Worm (Caenorhabditis elegans) whole organism, mixed stage, embryonic: Measurements from ENCODE around the gene F21H7.3.

ENCODE experiments used
- M03D4.4 ChIP-seq: sonication (generic microtip); optimal IDR thresholded peaks from 2 replicates; lab custom pipeline; 2017; ENCODE audit warnings: mild to moderate bottlenecking, missing genetic modification characterization, missing compliant biosample characterization
- bed-3 ChIP-seq: fragments of 200-800 bp; sonication (Bioruptor generic); optimal IDR thresholded peaks from 3 replicates; lab custom pipeline; 2018; ENCODE audit warnings: mild to moderate bottlenecking, missing genetic modification characterization, moderate library complexity, missing compliant biosample characterization
- blmp-1 ChIP-seq: fragments of 150-350 bp; optimal IDR thresholded peaks from 2 replicates; lab custom pipeline; 2014; ENCODE audit warnings: missing biosample characterization, missing genetic modification characterization
- ceh-39 ChIP-seq: fragments of 150-350 bp; optimal IDR thresholded peaks from 2 replicates; lab custom pipeline; 2014; ENCODE audit warnings: missing biosample characterization, missing genetic modification characterization
- ceh-43 ChIP-seq: fragments of 200-800 bp; sonication (Bioruptor generic); optimal IDR thresholded peaks from 2 replicates; lab custom pipeline; 2018; ENCODE audit warnings: mild to moderate bottlenecking, missing genetic modification characterization, moderate library complexity, missing compliant biosample characterization
- ceh-83 ChIP-seq: fragments of 200-800 bp; sonication (Bioruptor generic); optimal IDR thresholded peaks from 2 replicates; lab custom pipeline; 2018; ENCODE audit warnings: mild to moderate bottlenecking, missing genetic modification characterization, missing compliant biosample characterization
- ces-1 ChIP-seq: fragments of 150-350 bp; optimal IDR thresholded peaks from 2 replicates; lab custom pipeline; 2014; ENCODE audit warnings: missing biosample characterization, missing genetic modification reagents, missing genetic modification characterization
- cnd-1 ChIP-seq: fragments of 200-800 bp; sonication (Bioruptor generic); optimal IDR thresholded peaks from 2 replicates; lab custom pipeline; 2018; ENCODE audit warnings: mild to moderate bottlenecking, missing genetic modification characterization, missing compliant biosample characterization
- elt-3 ChIP-seq: fragments of 150-350 bp; optimal IDR thresholded peaks from 2 replicates; lab custom pipeline; 2014; ENCODE audit warnings: missing biosample characterization, missing genetic modification characterization
- flh-1 ChIP-seq: fragments of 200-800 bp; sonication (Bioruptor generic); optimal IDR thresholded peaks from 2 replicates; lab custom pipeline; 2018; ENCODE audit warnings: mild to moderate bottlenecking, missing genetic modification characterization, moderate library complexity, missing compliant biosample characterization
- ham-2 ChIP-seq: fragments of 200-800 bp; sonication (Bioruptor generic); optimal IDR thresholded peaks from 2 replicates; lab custom pipeline; 2018; ENCODE audit warnings: mild to moderate bottlenecking, missing genetic modification characterization, missing compliant biosample characterization
- hlh-1 ChIP-seq: fragments of 150-350 bp; optimal IDR thresholded peaks from 2 replicates; lab custom pipeline; 2014; ENCODE audit warnings: missing biosample characterization, missing genetic modification reagents, missing genetic modification characterization
- lsy-2 ChIP-seq: fragments of 150-350 bp; optimal IDR thresholded peaks from 2 replicates; lab custom pipeline; 2014; ENCODE audit warnings: missing biosample characterization, missing genetic modification characterization
- mab-5 ChIP-seq: fragments of 150-350 bp; optimal IDR thresholded peaks from 2 replicates; lab custom pipeline; 2014; ENCODE audit warnings: missing biosample characterization, missing genetic modification characterization
- mep-1 ChIP-seq: fragments of 150-350 bp; optimal IDR thresholded peaks from 2 replicates; lab custom pipeline; 2017; ENCODE audit warnings: missing biosample characterization, missing genetic modification reagents, missing genetic modification characterization, inconsistent platforms
- mls-2 ChIP-seq: sonication (generic microtip); optimal IDR thresholded peaks from 2 replicates; lab custom pipeline; 2016; ENCODE audit warnings: mild to moderate bottlenecking, missing genetic modification characterization, moderate library complexity, missing compliant biosample characterization
- nhr-12 ChIP-seq: fragments of 150-350 bp; optimal IDR thresholded peaks from 2 replicates; lab custom pipeline; 2014; ENCODE audit warnings: missing biosample characterization, missing genetic modification characterization
- nhr-2 ChIP-seq: fragments of 150-350 bp; optimal IDR thresholded peaks from 2 replicates; lab custom pipeline; 2014; ENCODE audit warnings: missing biosample characterization, missing genetic modification characterization
- nhr-237 ChIP-seq: fragments of 150-350 bp; optimal IDR thresholded peaks from 2 replicates; lab custom pipeline; 2014; ENCODE audit warnings: missing biosample characterization, missing genetic modification characterization
- nhr-28 ChIP-seq: fragments of 150-350 bp; optimal IDR thresholded peaks from 2 replicates; lab custom pipeline; 2014; ENCODE audit warnings: missing biosample characterization, missing genetic modification characterization
- nhr-76 ChIP-seq: sonication (generic microtip); optimal IDR thresholded peaks from 2 replicates; lab custom pipeline; 2017; ENCODE audit warnings: missing biosample characterization, missing genetic modification characterization
- pha-4 ChIP-seq: fragments of 150-350 bp; optimal IDR thresholded peaks from 2 replicates; lab custom pipeline; 2018; ENCODE audit warnings: missing biosample characterization, missing genetic modification reagents, missing genetic modification characterization
- sem-2 ChIP-seq: fragments of 200-800 bp; sonication (Bioruptor generic); optimal IDR thresholded peaks from 2 replicates; lab custom pipeline; 2018; ENCODE audit warnings: mild to moderate bottlenecking, missing genetic modification characterization, missing compliant biosample characterization
- sptf-1 ChIP-seq: sonication (generic microtip); optimal IDR thresholded peaks from 2 replicates; lab custom pipeline; 2017; ENCODE audit warnings: mild to moderate bottlenecking, missing genetic modification characterization, moderate library complexity, missing compliant biosample characterization
- tbx-8 ChIP-seq: fragments of 200-800 bp; sonication (Bioruptor generic); optimal IDR thresholded peaks from 2 replicates; lab custom pipeline; 2018; ENCODE audit warnings: mild to moderate bottlenecking, missing genetic modification characterization, moderate library complexity, missing compliant biosample characterization
- unc-120 ChIP-seq: sonication (generic microtip); optimal IDR thresholded peaks from 2 replicates; lab custom pipeline; 2017; ENCODE audit warnings: missing genetic modification characterization, missing compliant biosample characterization; ENCODE audit not compliant: poor library complexity, severe bottlenecking
- unc-39 ChIP-seq: fragments of 150-350 bp; optimal IDR thresholded peaks from 2 replicates; lab custom pipeline; 2014; ENCODE audit warnings: missing biosample characterization, missing genetic modification characterization
- unc-62 ChIP-seq: fragments of 150-350 bp; optimal IDR thresholded peaks from 2 replicates; lab custom pipeline; 2014; ENCODE audit warnings: missing biosample characterization, missing genetic modification reagents, missing genetic modification characterization
- zip-8 ChIP-seq: fragments of 150-350 bp; optimal IDR thresholded peaks from 2 replicates; lab custom pipeline; 2014; ENCODE audit warnings: missing biosample characterization, missing genetic modification characterization
- ztf-11 ChIP-seq: fragments of 150-350 bp; optimal IDR thresholded peaks from 2 replicates; lab custom pipeline; 2014; ENCODE audit warnings: missing biosample characterization, missing genetic modification characterization

F21H7.3 gene

DNA sequence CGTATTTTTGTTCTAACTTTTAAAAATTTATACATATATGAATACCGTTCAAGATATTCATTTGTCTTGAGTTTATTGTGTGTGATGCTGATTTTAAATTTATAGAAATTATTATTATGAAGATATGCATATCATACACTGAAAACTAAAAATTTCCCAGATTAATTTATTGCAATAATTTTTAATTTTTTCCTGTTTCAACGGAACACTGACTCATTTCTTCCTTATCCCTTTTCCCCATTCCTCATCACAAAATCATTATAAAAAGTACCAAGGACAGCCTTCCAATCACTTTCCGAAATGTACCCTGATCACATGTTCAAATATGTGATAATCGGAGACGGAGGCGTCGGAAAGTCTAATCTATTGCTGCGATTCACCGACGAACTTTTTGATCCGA is 40.4 kb downstream of the F21H7.3 start, which contains the start of gene rabr-4:
rabr-4 (plus strand) TSS at position 301 of the 400 bp plus-strand sequence.
- TF ChIP-seq elt-3 (no peak), hlh-1 (no peak), nhr-28 (tag; lab: Kevin White, UChicago) (no peak), pha-4 (tag; lab: Kevin White, UChicago) (no peak), unc-62 (GFP tag; lab: Kevin White, UChicago) (no peak), zip-8 (tag; lab: Kevin White, UChicago) (no peak), sem-2 (no peak), nhr-76 (tag; lab: Kevin White, UChicago) (no peak), cnd-1 (tag; lab: Kevin White, UChicago) (no peak), blmp-1 (no peak), ces-1 (GFP tag; lab: Kevin White, UChicago) (no peak), mab-5 (tag; lab: Kevin White, UChicago) (no peak), sptf-1 (tag; lab: Kevin White, UChicago) (no peak), unc-120 (tag; lab: Kevin White, UChicago) (no peak), unc-39 (tag; lab: Kevin White, UChicago) (no peak), flh-1 (GFP tag; lab: Kevin White, UChicago) (no peak), ztf-11 (no peak), nhr-12 (no peak), nhr-2 (no peak), tbx-8 (no peak)

DNA sequence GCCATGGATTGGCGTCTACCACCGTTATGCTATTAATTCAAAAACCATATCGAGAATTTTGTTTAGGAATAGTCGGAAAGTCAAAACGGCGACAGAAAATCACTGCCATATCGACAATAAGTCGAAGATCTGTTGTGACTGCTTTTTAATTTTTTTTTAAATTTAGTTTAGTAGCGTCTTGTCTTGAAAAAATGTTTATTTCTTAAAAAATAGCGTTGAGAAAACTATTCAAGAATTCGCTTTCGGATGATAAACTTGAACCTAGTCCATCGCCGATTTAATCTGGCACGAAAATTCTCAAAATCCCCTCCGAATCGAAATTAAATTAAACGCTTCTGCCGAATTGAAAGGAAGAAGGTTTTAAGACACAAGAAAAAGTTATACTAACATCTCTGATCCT is 42.9 kb downstream of the F21H7.3 start, which contains the start of gene srh-279:
srh-279 (plus strand) TSS at position 301 of the 400 bp plus-strand sequence.
- TF ChIP-seq tbx-8 = no peak
- TF ChIP-seq ceh-43 (GFP tag; lab: Kevin White, UChicago) = no peak
- TF ChIP-seq mls-2 (tag; lab: Kevin White, UChicago) = no peak
- TF ChIP-seq blmp-1 = no peak
- no peak for TF ChIP-seq sem-2
- TF ChIP-seq ceh-39 = no peak
- TF ChIP-seq nhr-237 (tag; lab: Kevin White, UChicago) = no peak
- TF ChIP-seq M03D4.4 = no peak
- TF ChIP-seq ham-2 (GFP tag; lab: Kevin White, UChicago) = no peak
- TF ChIP-seq unc-120 (tag; lab: Kevin White, UChicago) = no peak
- TF ChIP-seq ces-1 (GFP tag; lab: Kevin White, UChicago) = no peak
- TF ChIP-seq ceh-83 = no peak
- TF ChIP-seq sptf-1 (tag; lab: Kevin White, UChicago) = no peak
- TF ChIP-seq elt-3 = no peak
- TF ChIP-seq ztf-11 = no peak
- no peak for TF ChIP-seq unc-62 (GFP tag; lab: Kevin White, UChicago)

DNA sequence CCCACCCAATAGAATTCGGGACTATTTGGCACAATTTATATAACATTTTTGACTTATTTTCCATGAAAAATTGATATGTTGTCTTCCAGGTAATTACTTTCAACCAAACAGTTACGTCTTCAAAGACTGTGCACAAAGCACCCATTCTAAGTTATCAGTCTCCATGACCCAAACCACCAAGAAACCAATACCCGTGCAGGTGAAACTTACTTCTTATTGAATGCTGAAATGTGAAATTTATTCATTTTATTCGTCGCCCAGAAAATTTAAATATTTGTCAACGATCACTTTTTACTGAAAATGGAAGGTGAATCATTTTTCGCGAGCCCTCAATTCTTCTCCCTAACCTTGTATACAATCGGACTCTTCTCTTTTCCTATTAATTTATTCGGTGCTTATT is 44.5 kb downstream of the F21H7.3 start, which contains the start of gene srh-281:
srh-281 (plus strand) TSS at position 301 of the 400 bp plus-strand sequence.
- no peak for TF ChIP-seq unc-39 (tag; lab: Kevin White, UChicago)

DNA sequence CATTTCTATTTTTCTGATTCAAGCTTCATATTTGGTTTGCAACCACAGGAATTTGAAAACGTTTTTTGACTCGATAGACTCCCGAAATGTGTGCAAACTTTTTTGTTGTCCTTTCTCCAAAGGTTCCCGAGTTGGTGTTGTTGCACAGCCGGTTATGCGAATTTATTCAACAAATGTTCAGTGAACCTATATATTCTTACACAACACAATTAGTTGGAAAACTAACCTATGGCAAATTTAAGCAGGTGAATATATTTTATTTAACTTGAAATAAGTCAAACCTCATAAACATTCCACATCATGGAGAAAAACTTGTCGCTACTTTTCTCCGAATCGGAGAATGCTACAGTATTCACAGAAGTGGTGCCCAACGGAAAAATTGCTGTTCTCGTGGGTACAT is 51.7 kb downstream of the F21H7.3 start, which contains the start of gene srz-14:
srz-14 (plus strand) TSS at position 301 of the 400 bp plus-strand sequence.
- no peak for TF ChIP-seq bed-3 (GFP tag; lab: Kevin White, UChicago)

DNA sequence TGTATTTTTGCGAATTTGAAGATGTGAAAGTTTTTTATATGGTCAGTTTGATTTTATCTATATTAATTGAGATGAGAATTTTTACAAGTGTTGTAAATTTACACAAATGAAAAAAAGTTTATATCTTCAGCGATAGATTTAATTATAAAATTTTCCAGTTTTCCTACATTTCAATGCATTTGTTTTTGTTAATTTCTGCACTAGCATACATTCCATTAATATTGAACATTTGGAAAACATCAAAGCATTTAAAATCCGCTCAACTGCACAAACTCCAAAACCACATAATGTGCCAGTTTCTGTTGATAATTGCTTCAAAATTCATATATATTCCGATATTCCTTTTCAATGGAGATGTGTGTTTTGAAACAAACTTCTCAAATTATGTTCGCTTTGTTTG is 52.1 kb downstream of the F21H7.3 start, which contains the start of gene srh-277:
srh-277 (plus strand) TSS at position 301 of the 400 bp plus-strand sequence.
- TF ChIP-seq sptf-1 (tag; lab: Kevin White, UChicago) = no peak
- no peak for TF ChIP-seq ceh-83
- no peak for TF ChIP-seq hlh-1
- TF ChIP-seq M03D4.4 = no peak
- TF ChIP-seq mab-5 (tag; lab: Kevin White, UChicago) = no peak
- no peak for TF ChIP-seq lsy-2 (tag; lab: Kevin White, UChicago)
- no peak for TF ChIP-seq ham-2 (GFP tag; lab: Kevin White, UChicago)
- no peak for TF ChIP-seq mep-1 (tag; lab: Kevin White, UChicago)
- TF ChIP-seq nhr-237 (tag; lab: Kevin White, UChicago) = no peak
